Worm (Caenorhabditis elegans) whole organism, L3 larva: Measurements from ENCODE around the gene fntb-1.
A peak's percentile ranks its signal among the peaks of the same experiment; 100 is the strongest.

Experiments
- R02D3.7 ChIP-seq: fragments of 150-350 bp; optimal IDR thresholded peaks from 2 replicates; lab custom pipeline; 2014; ENCODE audit warnings: missing biosample characterization, missing genetic modification characterization
- ZK546.5 ChIP-seq: sonication (generic microtip); optimal IDR thresholded peaks from 2 replicates; lab custom pipeline; 2017; ENCODE audit warnings: missing biosample characterization, missing genetic modification characterization
- ama-1 ChIP-seq: fragments of 150-350 bp; optimal IDR thresholded peaks from 2 replicates; lab custom pipeline; 2018
- ceh-82 ChIP-seq: fragments of 150-350 bp; optimal IDR thresholded peaks from 2 replicates; lab custom pipeline; 2014; ENCODE audit warnings: missing biosample characterization, missing genetic modification characterization
- ceh-9 ChIP-seq: sonication (generic microtip); optimal IDR thresholded peaks from 2 replicates; lab custom pipeline; 2018; ENCODE audit warnings: missing biosample characterization, missing genetic modification characterization
- egl-5 ChIP-seq: fragments of 150-350 bp; optimal IDR thresholded peaks from 2 replicates; lab custom pipeline; 2017; ENCODE audit warnings: missing biosample characterization, missing genetic modification reagents, missing genetic modification characterization, inconsistent platforms
- elt-1 ChIP-seq: fragments of 150-350 bp; optimal IDR thresholded peaks from 2 replicates; lab custom pipeline; 2014; ENCODE audit warnings: missing biosample characterization, missing genetic modification characterization
- elt-2 ChIP-seq: sonication (generic microtip); optimal IDR thresholded peaks from 2 replicates; lab custom pipeline; 2016; ENCODE audit warnings: missing genetic modification reagents, mild to moderate bottlenecking, missing genetic modification characterization, missing compliant biosample characterization
- elt-3 ChIP-seq, 3 experiments: fragments of 150-350 bp in 1 of 3; sonication (generic microtip) in 2 of 3; optimal IDR thresholded peaks; 2 replicates in 2 of 3; 4 replicates in 1 of 3; lab custom pipeline; 2014 to 2017; ENCODE audit warnings: missing biosample characterization in 3 of 3, missing genetic modification characterization in 3 of 3
- eor-1 ChIP-seq, 2 experiments: fragments of 150-350 bp; optimal IDR thresholded peaks; 2 replicates each; lab custom pipeline; 2014 to 2018; ENCODE audit warnings: missing biosample characterization in 2 of 2, missing genetic modification characterization in 2 of 2
- fkh-2 ChIP-seq: fragments of 150-350 bp; optimal IDR thresholded peaks from 2 replicates; lab custom pipeline; 2014; ENCODE audit warnings: missing biosample characterization, missing genetic modification reagents, missing genetic modification characterization
- hmg-11 ChIP-seq: sonication (generic microtip); optimal IDR thresholded peaks from 2 replicates; lab custom pipeline; 2016; ENCODE audit warnings: missing genetic modification characterization, missing compliant biosample characterization
- jun-1 ChIP-seq: fragments of 150-350 bp; optimal IDR thresholded peaks from 2 replicates; lab custom pipeline; 2014; ENCODE audit warnings: missing biosample characterization, missing genetic modification reagents, missing genetic modification characterization
- lin-15B ChIP-seq: fragments of 150-350 bp; optimal IDR thresholded peaks from 2 replicates; lab custom pipeline; 2014; ENCODE audit warnings: missing biosample characterization, missing genetic modification characterization
- lin-39 ChIP-seq: fragments of 150-350 bp; optimal IDR thresholded peaks from 2 replicates; lab custom pipeline; 2018; ENCODE audit warnings: missing biosample characterization, missing genetic modification reagents, missing genetic modification characterization
- lsy-12 ChIP-seq: sonication (generic microtip); optimal IDR thresholded peaks from 2 replicates; lab custom pipeline; 2016; ENCODE audit warnings: mild to moderate bottlenecking, missing genetic modification characterization, missing compliant biosample characterization
- mdl-1 ChIP-seq: fragments of 150-350 bp; optimal IDR thresholded peaks from 2 replicates; lab custom pipeline; 2014; ENCODE audit warnings: missing biosample characterization, missing genetic modification characterization
- nhr-11 ChIP-seq: fragments of 150-350 bp; optimal IDR thresholded peaks from 2 replicates; lab custom pipeline; 2014; ENCODE audit warnings: missing biosample characterization, missing genetic modification characterization
- nhr-12 ChIP-seq: fragments of 150-350 bp; optimal IDR thresholded peaks from 2 replicates; lab custom pipeline; 2014; ENCODE audit warnings: missing biosample characterization, missing genetic modification characterization
- nhr-237 ChIP-seq: fragments of 150-350 bp; optimal IDR thresholded peaks from 2 replicates; lab custom pipeline; 2014; ENCODE audit warnings: missing biosample characterization, missing genetic modification characterization
- nhr-28 ChIP-seq: fragments of 150-350 bp; optimal IDR thresholded peaks from 2 replicates; lab custom pipeline; 2014; ENCODE audit warnings: missing biosample characterization, missing genetic modification characterization
- nhr-43 ChIP-seq: sonication (generic microtip); optimal IDR thresholded peaks from 2 replicates; lab custom pipeline; 2016; ENCODE audit warnings: mild to moderate bottlenecking, missing genetic modification characterization, missing compliant biosample characterization; ENCODE audit not compliant: poor library complexity, severe bottlenecking
- nhr-67 ChIP-seq: fragments of 150-350 bp; optimal IDR thresholded peaks from 2 replicates; lab custom pipeline; 2014; ENCODE audit warnings: missing biosample characterization, missing genetic modification characterization
- pha-4 ChIP-seq: fragments of 150-350 bp; optimal IDR thresholded peaks from 2 replicates; lab custom pipeline; 2014; ENCODE audit warnings: missing biosample characterization, missing genetic modification reagents, missing genetic modification characterization
- pqm-1 ChIP-seq: fragments of 150-350 bp; optimal IDR thresholded peaks from 2 replicates; lab custom pipeline; 2017; ENCODE audit warnings: missing biosample characterization, missing genetic modification characterization, inconsistent platforms
- sea-2 ChIP-seq: fragments of 150-350 bp; sonication (generic microtip); optimal IDR thresholded peaks from 4 replicates; lab custom pipeline; 2014; ENCODE audit warnings: missing biosample characterization, missing genetic modification reagents, missing genetic modification characterization
- snpc-4 ChIP-seq: fragments of 150-350 bp; optimal IDR thresholded peaks from 2 replicates; lab custom pipeline; 2014; ENCODE audit warnings: missing biosample characterization, missing genetic modification characterization
- unc-39 ChIP-seq: sonication (generic microtip); optimal IDR thresholded peaks from 4 replicates; lab custom pipeline; 2017; ENCODE audit warnings: missing biosample characterization, missing genetic modification characterization
- zag-1 ChIP-seq: fragments of 150-350 bp; optimal IDR thresholded peaks from 2 replicates; lab custom pipeline; 2014; ENCODE audit warnings: missing biosample characterization, missing genetic modification characterization
- ztf-11 ChIP-seq: fragments of 150-350 bp; optimal IDR thresholded peaks from 2 replicates; lab custom pipeline; 2014; ENCODE audit warnings: missing biosample characterization, missing genetic modification characterization
- ztf-4 ChIP-seq: fragments of 150-350 bp; optimal IDR thresholded peaks from 2 replicates; lab custom pipeline; 2014; ENCODE audit warnings: missing biosample characterization, missing genetic modification characterization

Gene fntb-1

ce11 chrV:14424958-14425492, 22.4 kb upstream of the fntb-1 start, which contains the start of gene rrsr-1:
rrsr-1 (minus strand) TSS chrV:14425008.
- TF ChIP-seq lin-15B (tag; lab: Kevin White, UChicago) (peak; percentile 5), ceh-82 (tag; lab: Kevin White, UChicago) (no peak), elt-2 (no peak), snpc-4 (tag; lab: Kevin White, UChicago) (peak; percentile 54), egl-5 (tag; lab: Kevin White, UChicago) (peak; percentile 46), nhr-43 (peak; percentile 53)

- TF ChIP-seq ZK546.5 (tag; lab: Kevin White, UChicago) (no peak), pqm-1 (tag; lab: Kevin White, UChicago) (no peak), nhr-28 (tag; lab: Kevin White, UChicago) (no peak), ztf-4 (tag; lab: Kevin White, UChicago) (no peak), sea-2 (no peak), jun-1 (tag; lab: Kevin White, UChicago) (no peak), mdl-1 (tag; lab: Kevin White, UChicago) (no peak), elt-3 (tag; optimal IDR thresholded peaks at IDR 0.05; lab: Kevin White, UChicago) (no peak), egl-5 (tag; lab: Kevin White, UChicago) (no peak), ceh-9 (no peak)
Measured at ce11 chrV:14426013-14426412, 21.4 kb upstream of the fntb-1 start.

DNA sequence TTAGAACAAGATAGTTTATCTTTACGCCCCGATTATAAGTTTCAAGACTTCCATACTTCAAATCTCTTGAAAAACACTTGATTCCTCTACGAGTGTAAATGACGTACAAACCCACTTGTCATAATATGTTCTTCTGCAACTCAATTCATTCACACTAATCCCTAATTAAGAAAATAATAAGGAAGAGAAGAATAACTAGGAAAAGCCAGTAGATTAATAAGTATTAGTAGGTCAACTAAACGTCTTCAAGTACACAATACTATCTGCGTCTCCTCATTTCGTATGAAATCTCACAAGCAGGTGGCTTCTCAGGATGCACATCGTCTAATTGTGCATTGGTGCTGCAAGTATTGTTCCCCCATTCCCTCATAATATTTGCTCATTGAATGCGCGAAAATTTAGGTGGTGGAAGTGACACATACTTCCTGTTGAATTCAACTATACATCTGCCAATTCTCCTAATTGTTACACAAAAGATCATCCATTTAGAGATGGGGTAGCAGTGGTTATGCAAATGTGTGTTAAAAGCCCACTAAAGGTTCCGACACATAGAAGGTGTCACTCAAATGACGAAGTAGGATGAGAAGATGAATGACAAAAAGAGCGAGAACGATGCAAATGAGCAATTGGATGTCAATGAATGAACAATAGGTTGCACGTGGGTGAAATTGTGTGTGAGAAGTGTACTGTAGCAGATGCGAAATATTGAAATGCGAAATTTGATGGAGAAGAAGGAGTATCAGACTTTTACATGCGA, 20.2 kb upstream of the fntb-1 start:
- no peak for TF ChIP-seq unc-39 (tag; lab: Kevin White, UChicago)
- no peak for TF ChIP-seq lsy-12 (tag; lab: Kevin White, UChicago)
- TF ChIP-seq elt-1: no peak
- TF ChIP-seq nhr-237 (tag; lab: Kevin White, UChicago): no peak
- no peak for TF ChIP-seq nhr-11 (tag; lab: Kevin White, UChicago)
- no peak for TF ChIP-seq nhr-67
- no peak for TF ChIP-seq nhr-12 (tag; lab: Kevin White, UChicago)
- no peak for TF ChIP-seq hmg-11 (tag; lab: Kevin White, UChicago)

ce11 chrV:14428865-14429264, 18.6 kb upstream of the fntb-1 start, which contains the start of gene F23B12.1:
F23B12.1 (plus strand) TSS chrV:14429165.
- TF ChIP-seq elt-3 (tag; optimal IDR thresholded peaks at IDR 0.05; lab: Kevin White, UChicago) (no peak), nhr-12 (tag; lab: Kevin White, UChicago) (no peak), zag-1 (tag; lab: Kevin White, UChicago) (no peak), nhr-237 (tag; lab: Kevin White, UChicago) (no peak), nhr-28 (tag; lab: Kevin White, UChicago) (no peak), eor-1 (tag; optimal IDR thresholded peaks at IDR 0.05; lab: Kevin White, UChicago) (no peak), elt-1 (no peak), pha-4 (no peak), unc-39 (tag; lab: Kevin White, UChicago) (no peak), ama-1 (no peak)
- TF ChIP-seq, all 47 proteins: peak for 0

DNA sequence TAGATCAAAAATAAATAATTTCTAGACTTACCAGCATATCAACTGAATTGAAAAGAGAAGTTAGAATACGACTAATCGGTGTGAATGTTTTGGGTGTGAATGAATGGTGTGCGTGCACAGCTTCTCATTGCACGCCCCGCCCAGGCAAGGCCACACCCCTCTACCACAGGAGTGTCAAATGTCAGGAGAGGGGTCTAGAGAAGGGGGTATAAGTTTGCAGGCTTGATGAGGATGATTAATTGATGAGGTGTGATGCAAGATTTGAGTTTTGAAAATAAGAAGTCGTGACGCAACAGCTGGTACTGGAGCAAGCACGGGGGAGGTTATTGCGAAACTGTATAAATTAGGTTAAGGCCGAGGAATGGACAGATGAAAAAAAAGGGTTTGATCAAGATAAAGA, 15.2 kb upstream of the fntb-1 start, which contains the start of gene egl-1:
TSS of gene egl-1 (minus strand) at position 101 of the 400 bp plus-strand sequence.
- TF ChIP-seq fkh-2 (tag; lab: Kevin White, UChicago) (no peak), unc-39 (tag; lab: Kevin White, UChicago) (no peak), nhr-12 (tag; lab: Kevin White, UChicago) (no peak), nhr-237 (tag; lab: Kevin White, UChicago) (no peak), zag-1 (tag; lab: Kevin White, UChicago) (no peak), nhr-67 (no peak), ceh-9 (no peak), R02D3.7 (tag; lab: Kevin White, UChicago) (no peak), nhr-28 (tag; lab: Kevin White, UChicago) (no peak), jun-1 (tag; lab: Kevin White, UChicago) (no peak), lin-39 (tag; lab: Kevin White, UChicago) (no peak), ztf-11 (tag; lab: Kevin White, UChicago) (no peak)
